Worm (Caenorhabditis elegans) whole organism, midembryonic: Measurements from ENCODE around the gene Y73C8B.5.

Experiments
- T22C8.4 ChIP-seq: fragments of 200-800 bp; sonication (Bioruptor generic); IDR thresholded peaks from 2 replicates; pipeline ENCODE4 v1.3.6; 2022; ENCODE audit warnings: missing genetic modification characterization, missing compliant biosample characterization
- cog-1 ChIP-seq: sonication (generic microtip); optimal IDR thresholded peaks from 2 replicates; lab custom pipeline; 2016; ENCODE audit warnings: missing genetic modification characterization, missing compliant biosample characterization
- flt-1 ChIP-seq: fragments of 200-800 bp; sonication (Bioruptor generic); IDR thresholded peaks from 2 replicates; pipeline ENCODE4 v1.3.6; 2022; ENCODE audit warnings: missing genetic modification characterization, missing compliant biosample characterization
- klf-2 ChIP-seq: fragments of 200-800 bp; sonication (Bioruptor generic); conservative IDR thresholded peaks from 2 replicates; pipeline ENCODE4 v1.3.6; 2022; ENCODE audit warnings: missing genetic modification reagents, missing genetic modification characterization, missing compliant biosample characterization
- med-1 ChIP-seq: sonication (generic microtip); optimal IDR thresholded peaks from 2 replicates; lab custom pipeline; 2017; ENCODE audit warnings: missing genetic modification characterization, mild to moderate bottlenecking, missing compliant biosample characterization, antibody characterized with exemption, missing genetic modification reagents; ENCODE audit not compliant: insufficient read depth
- ref-1 ChIP-seq: fragments of 200-800 bp; sonication (Bioruptor generic); conservative IDR thresholded peaks from 2 replicates; pipeline ENCODE4 v1.3.6; 2022; ENCODE audit warnings: missing genetic modification reagents, missing genetic modification characterization, missing compliant biosample characterization
- tab-1 ChIP-seq: fragments of 200-800 bp; sonication (Bioruptor generic); IDR thresholded peaks from 2 replicates; pipeline ENCODE4 v1.3.6; 2022; ENCODE audit warnings: missing genetic modification characterization, missing compliant biosample characterization
- ztf-23 ChIP-seq: fragments of 200-800 bp; sonication (Bioruptor generic); IDR thresholded peaks from 2 replicates; pipeline ENCODE4 v1.3.6; 2022; ENCODE audit warnings: missing genetic modification reagents, missing genetic modification characterization, missing compliant biosample characterization
- ztf-29 ChIP-seq: fragments of 200-800 bp; sonication (Bioruptor generic); IDR thresholded peaks from 2 replicates; pipeline ENCODE4 v1.3.6; 2022; ENCODE audit warnings: missing genetic modification reagents, missing genetic modification characterization, missing compliant biosample characterization

Gene Y73C8B.5

DNA sequence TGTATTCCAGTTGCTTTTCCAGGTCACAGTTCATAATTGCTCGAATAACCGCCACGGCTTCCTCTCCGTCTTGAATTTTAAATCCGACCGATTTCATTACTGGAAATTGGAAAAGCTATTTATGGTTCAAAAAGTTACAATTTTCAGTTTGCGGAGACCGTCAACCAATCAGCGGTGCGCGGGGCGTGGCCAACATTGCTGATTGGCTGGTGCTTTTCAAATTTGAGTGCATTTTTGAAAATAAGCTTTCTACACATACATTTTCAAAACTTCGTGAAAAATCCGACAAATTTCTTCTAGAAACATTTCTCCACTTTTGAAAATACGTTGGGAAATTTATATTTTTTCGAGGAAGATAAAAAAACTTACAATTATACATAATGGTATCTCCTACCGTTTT is 1.3 kb upstream of the Y73C8B.5 start:
- TF ChIP-seq flt-1, result no peak
- no peak for TF ChIP-seq tab-1 (GFP tag; lab: Robert Waterston, UW)
- TF ChIP-seq cog-1 (tag; lab: Kevin White, UChicago), result no peak
- TF ChIP-seq T22C8.4, result no peak
- no peak for TF ChIP-seq klf-2 (GFP tag; lab: Robert Waterston, UW)
- TF ChIP-seq med-1, result no peak
- TF ChIP-seq ztf-23 (GFP tag; lab: Robert Waterston, UW), result no peak
- no peak for TF ChIP-seq ref-1 (GFP tag; lab: Robert Waterston, UW)
- TF ChIP-seq ztf-29 (GFP tag; lab: Robert Waterston, UW), result no peak

DNA sequence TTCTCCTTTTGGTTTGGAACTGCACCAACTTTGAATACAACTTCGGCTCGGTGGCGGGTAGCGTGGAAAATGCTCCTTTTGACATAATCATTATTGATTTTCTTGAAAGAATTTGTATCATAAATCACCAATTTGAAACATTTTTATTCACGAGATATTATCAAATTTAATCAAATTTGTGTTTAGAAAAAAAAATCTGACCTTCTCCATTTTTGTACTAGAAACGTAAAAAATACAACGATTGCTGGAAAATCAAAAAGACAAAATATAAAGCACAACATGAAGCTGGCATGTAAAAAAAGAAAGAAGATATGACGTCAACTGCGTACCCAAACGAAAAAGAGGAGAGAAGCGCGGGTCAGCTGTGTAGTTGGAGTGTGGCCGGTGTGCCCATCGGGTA is 3.3 kb downstream of the Y73C8B.5 start, which contains the start of gene K08D9.4:
Gene K08D9.4, minus strand, starts transcription at position 101 of the 400 bp plus-strand sequence.
- TF ChIP-seq ref-1 (GFP tag; lab: Robert Waterston, UW), result no peak
- no peak for TF ChIP-seq med-1
- TF ChIP-seq ztf-23 (GFP tag; lab: Robert Waterston, UW), result no peak
- TF ChIP-seq klf-2 (GFP tag; lab: Robert Waterston, UW), result no peak
- TF ChIP-seq ztf-29 (GFP tag; lab: Robert Waterston, UW), result no peak
- no peak for TF ChIP-seq tab-1 (GFP tag; lab: Robert Waterston, UW)
- no peak for TF ChIP-seq flt-1
- no peak for TF ChIP-seq T22C8.4
- no peak for TF ChIP-seq cog-1 (tag; lab: Kevin White, UChicago)

DNA sequence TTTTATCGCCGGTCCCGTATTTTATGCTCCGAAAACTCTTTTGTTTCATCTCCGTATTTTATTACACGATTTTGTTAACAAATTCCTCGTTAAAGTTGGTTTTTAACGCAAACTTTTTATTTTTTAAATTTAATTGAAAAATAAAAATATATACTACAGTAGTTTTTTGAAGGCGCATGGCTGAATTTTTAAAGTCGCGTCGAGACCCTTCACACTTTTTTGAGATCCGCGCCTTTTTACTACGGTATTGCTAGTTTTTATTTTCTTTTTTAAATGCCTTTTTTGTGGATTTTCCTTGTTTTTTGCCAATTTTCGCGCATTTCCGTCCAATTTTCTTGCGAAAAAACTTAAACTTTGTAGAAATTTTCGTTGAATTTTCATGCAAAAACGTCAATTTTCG is 7.4 kb downstream of the Y73C8B.5 start:
- TF ChIP-seq med-1 (no peak), T22C8.4 (no peak), ztf-29 (GFP tag; lab: Robert Waterston, UW) (no peak), cog-1 (tag; lab: Kevin White, UChicago) (no peak), klf-2 (GFP tag; lab: Robert Waterston, UW) (no peak), flt-1 (no peak), ztf-23 (GFP tag; lab: Robert Waterston, UW) (no peak), ref-1 (GFP tag; lab: Robert Waterston, UW) (no peak), tab-1 (GFP tag; lab: Robert Waterston, UW) (no peak)

DNA sequence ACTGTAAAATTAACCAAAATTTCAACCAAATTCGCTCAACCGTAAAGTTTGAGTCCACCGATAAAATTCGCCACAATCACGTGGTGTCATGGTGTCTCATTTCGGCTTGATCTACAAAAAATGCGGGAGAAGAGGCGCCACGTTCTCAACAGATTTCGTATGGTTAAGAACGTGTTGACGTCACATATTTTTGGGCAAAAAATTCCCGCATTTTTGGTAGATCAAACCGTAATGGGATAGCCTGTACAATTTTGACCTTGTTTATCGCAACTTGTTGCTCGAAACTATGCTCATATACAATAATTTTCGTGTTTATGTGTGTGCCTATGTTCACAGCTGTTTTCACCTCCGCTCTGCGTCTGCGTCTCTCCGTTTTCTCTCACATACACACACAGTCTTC is 11.9 kb downstream of the Y73C8B.5 start:
- no peak for TF ChIP-seq ztf-23 (GFP tag; lab: Robert Waterston, UW)
- no peak for TF ChIP-seq tab-1 (GFP tag; lab: Robert Waterston, UW)
- TF ChIP-seq klf-2 (GFP tag; lab: Robert Waterston, UW), result no peak
- TF ChIP-seq cog-1 (tag; lab: Kevin White, UChicago), result no peak
- no peak for TF ChIP-seq T22C8.4
- no peak for TF ChIP-seq med-1
- TF ChIP-seq ref-1 (GFP tag; lab: Robert Waterston, UW), result no peak
- TF ChIP-seq flt-1, result no peak
- no peak for TF ChIP-seq ztf-29 (GFP tag; lab: Robert Waterston, UW)

DNA sequence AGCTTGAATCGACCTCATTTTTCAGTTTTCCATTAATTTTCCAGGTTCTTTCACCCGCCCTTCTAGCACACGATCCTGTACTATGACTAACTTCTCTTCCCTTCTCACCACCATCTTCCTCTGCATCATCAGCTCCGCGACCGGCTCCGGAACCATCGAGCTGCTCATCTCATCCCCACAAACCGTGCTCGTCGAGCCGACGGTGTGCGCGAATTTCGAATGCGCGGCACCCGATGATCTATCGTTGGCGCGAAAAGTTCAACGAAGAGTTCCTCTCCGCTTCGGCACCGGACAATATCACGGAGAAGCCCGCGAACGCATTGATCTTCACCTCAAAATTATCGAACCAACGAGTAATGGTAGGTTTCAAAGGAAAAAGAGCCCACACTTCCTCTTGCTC is 13.1 kb downstream of the Y73C8B.5 start, which contains the start of gene apx-1:
Gene apx-1, plus strand, starts transcription at position 50 of the 400 bp plus-strand sequence.
- TF ChIP-seq T22C8.4 (no peak), flt-1 (no peak), ztf-29 (GFP tag; lab: Robert Waterston, UW) (no peak), tab-1 (GFP tag; lab: Robert Waterston, UW) (no peak), cog-1 (tag; lab: Kevin White, UChicago) (no peak), med-1 (no peak), klf-2 (GFP tag; lab: Robert Waterston, UW) (no peak), ref-1 (GFP tag; lab: Robert Waterston, UW) (no peak), ztf-23 (GFP tag; lab: Robert Waterston, UW) (no peak)

DNA sequence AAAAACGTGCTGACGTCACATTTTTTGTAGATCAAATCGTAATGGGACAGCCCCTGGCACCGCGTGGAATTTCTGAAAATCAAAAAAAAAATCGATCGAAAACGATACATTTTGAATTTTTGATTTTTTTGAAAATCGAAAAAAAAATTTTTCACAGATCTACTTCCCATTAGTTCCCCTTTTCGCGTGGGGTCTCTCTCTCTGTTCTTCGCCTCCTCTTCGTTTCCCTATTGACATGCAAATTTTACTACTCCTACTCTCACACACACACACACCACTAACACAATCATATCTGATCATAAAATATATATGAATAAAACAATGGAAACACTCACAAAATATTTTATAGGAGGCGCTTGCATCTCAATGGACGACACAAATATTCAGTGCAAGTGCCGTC is 21.5 kb downstream of the Y73C8B.5 start:
- TF ChIP-seq flt-1 (no peak), T22C8.4 (no peak), klf-2 (GFP tag; lab: Robert Waterston, UW) (no peak), ztf-29 (GFP tag; lab: Robert Waterston, UW) (no peak), ref-1 (GFP tag; lab: Robert Waterston, UW) (no peak), med-1 (no peak), tab-1 (GFP tag; lab: Robert Waterston, UW) (no peak), cog-1 (tag; lab: Kevin White, UChicago) (no peak)

DNA sequence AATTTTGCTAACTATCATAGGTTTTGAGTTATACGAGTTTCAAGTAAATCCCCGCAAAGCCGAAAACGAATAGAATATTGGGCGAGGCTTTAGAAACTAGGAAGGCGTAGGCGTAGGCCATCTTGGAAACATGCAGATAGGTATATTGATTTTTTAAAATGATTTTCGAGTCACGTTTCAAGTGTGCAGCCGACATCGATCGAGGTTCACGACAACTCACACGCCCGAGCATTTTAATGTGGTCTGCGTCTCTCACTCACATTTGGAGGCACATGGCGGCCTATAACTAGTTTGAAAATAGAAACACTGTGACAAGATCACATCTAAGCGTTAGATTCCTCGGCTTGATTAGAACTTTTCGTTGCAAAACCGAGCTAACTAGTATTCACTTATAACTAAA is 30.3 kb downstream of the Y73C8B.5 start, which contains the start of gene K08D9.2:
Gene K08D9.2, plus strand, starts transcription at position 301 of the 400 bp plus-strand sequence.
- TF ChIP-seq ref-1 (GFP tag; lab: Robert Waterston, UW) (no peak), T22C8.4 (no peak), ztf-29 (GFP tag; lab: Robert Waterston, UW) (no peak), flt-1 (no peak), tab-1 (GFP tag; lab: Robert Waterston, UW) (no peak), ztf-23 (GFP tag; lab: Robert Waterston, UW) (no peak), cog-1 (tag; lab: Kevin White, UChicago) (no peak), klf-2 (GFP tag; lab: Robert Waterston, UW) (no peak), med-1 (no peak)

DNA sequence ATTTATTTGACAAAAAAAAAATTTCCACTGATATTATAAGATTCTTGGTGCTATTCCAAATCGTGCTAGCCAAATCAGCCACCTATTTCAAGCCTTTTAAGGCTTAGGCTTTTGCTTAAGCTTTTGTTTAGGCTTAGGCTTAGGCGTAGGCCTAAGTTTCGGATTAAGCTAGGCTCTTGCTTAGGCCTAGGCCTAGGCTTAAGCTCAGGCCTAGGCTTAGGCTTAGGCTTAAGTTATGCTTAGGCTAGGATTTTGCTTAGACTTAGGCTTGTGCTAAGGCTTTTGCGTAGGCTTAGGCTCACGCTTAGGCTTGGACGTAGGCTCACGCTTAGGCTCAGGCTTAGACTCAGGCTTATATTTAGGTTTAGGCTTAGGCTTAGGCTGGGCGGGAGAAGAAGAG is 33.1 kb downstream of the Y73C8B.5 start:
- TF ChIP-seq T22C8.4, result no peak
- TF ChIP-seq cog-1 (tag; lab: Kevin White, UChicago), result no peak
- no peak for TF ChIP-seq ztf-29 (GFP tag; lab: Robert Waterston, UW)
- no peak for TF ChIP-seq ztf-23 (GFP tag; lab: Robert Waterston, UW)
- no peak for TF ChIP-seq med-1
- TF ChIP-seq flt-1, result no peak
- no peak for TF ChIP-seq ref-1 (GFP tag; lab: Robert Waterston, UW)
- TF ChIP-seq tab-1 (GFP tag; lab: Robert Waterston, UW), result no peak
- TF ChIP-seq klf-2 (GFP tag; lab: Robert Waterston, UW), result no peak

DNA sequence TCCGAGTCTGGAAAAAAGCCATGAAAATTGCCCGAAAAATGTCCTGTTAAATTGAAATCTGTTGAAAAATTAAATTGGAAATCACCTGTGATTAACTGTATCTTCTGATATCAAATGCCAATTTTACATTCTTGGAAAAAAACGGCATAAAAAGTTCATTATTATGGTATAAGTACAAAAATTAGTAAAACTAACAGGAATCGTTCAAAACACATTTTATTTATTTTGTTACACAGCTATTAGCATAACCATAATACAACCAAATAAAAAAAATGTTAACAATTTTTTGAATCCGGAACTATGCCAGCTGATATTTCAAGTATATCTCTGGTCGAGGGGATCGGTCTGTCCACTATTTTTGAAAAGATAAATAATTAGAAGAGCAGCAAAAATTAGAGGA is 33.5 kb downstream of the Y73C8B.5 start, which contains the start of gene K08D9.10:
Gene K08D9.10, plus strand, starts transcription at position 301 of the 400 bp plus-strand sequence.
- TF ChIP-seq ztf-23 (GFP tag; lab: Robert Waterston, UW) (no peak), tab-1 (GFP tag; lab: Robert Waterston, UW) (no peak), flt-1 (no peak), ztf-29 (GFP tag; lab: Robert Waterston, UW) (no peak), T22C8.4 (no peak), cog-1 (tag; lab: Kevin White, UChicago) (no peak), med-1 (no peak), ref-1 (GFP tag; lab: Robert Waterston, UW) (no peak), klf-2 (GFP tag; lab: Robert Waterston, UW) (no peak)
